Worm (Caenorhabditis elegans) whole organism, young adult: ENCODE measurements around the gene col-106.

ENCODE experiments used
- nfya-1 ChIP-seq: sonication (generic microtip); optimal IDR thresholded peaks from 2 replicates; lab custom pipeline; 2017; ENCODE audit warnings: antibody characterized with exemption, missing compliant biosample characterization, missing genetic modification characterization, borderline replicate concordance; ENCODE audit not compliant: insufficient read depth
- nhr-27 ChIP-seq: fragments of 200-800 bp; sonication (Bioruptor generic); optimal IDR thresholded peaks from 2 replicates; lab custom pipeline; 2018; ENCODE audit warnings: mild to moderate bottlenecking, missing genetic modification characterization, moderate library complexity, missing compliant biosample characterization
- snpc-1.1 ChIP-seq: sonication (generic microtip); optimal IDR thresholded peaks from 2 replicates; lab custom pipeline; 2017; ENCODE audit warnings: missing genetic modification characterization, mild to moderate bottlenecking, missing compliant biosample characterization, antibody characterized with exemption, moderate library complexity, missing genotype, missing genetic modification reagents; ENCODE audit not compliant: insufficient read depth
- unc-130 ChIP-seq: sonication (generic microtip); optimal IDR thresholded peaks from 2 replicates; lab custom pipeline; 2016; ENCODE audit warnings: missing genetic modification reagents, missing genetic modification characterization, missing compliant biosample characterization

DNA sequence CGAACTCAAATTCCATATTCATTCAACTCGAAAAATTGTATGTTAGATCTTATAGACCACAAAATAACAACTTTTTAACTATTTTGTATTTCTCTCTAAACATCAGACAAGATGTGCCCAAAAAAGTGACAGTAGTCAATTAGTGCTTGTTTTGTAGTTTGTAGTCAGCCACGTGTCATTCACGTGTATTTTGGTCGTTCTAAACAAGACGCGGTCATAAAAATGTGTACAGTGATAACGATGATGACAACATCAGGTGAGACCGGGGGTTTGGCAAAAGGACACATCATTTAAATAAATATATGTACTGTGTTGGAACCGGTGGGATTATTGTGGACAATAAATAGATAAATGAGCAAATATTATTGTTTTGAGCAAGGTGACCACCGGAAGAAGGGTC is 6.4 kb downstream of the col-106 start:
- TF ChIP-seq nhr-27 (tag; lab: Kevin White, UChicago): no peak
- TF ChIP-seq unc-130 (GFP tag; lab: Kevin White, UChicago): no peak
- no peak for TF ChIP-seq snpc-1.1 (tag; lab: Kevin White, UChicago)
- no peak for TF ChIP-seq nfya-1 (tag; lab: Kevin White, UChicago)
